Fruit fly (Drosophila melanogaster): ENCODE data around the gene CG8578.

Gene CG8578

dm6 chrX:15889780-15890608 lies 45.7 kb downstream of the CG8578 start, which contains the start of the genes MSBP and CG15916 (continued):
- TF ChIP-seq disco-r (GFP tag; optimal IDR thresholded peaks at IDR 0.05) (no peak), cad (GFP tag; optimal IDR thresholded peaks at IDR 0.05) (no peak), CG1647 (GFP tag; optimal IDR thresholded peaks at IDR 0.05) (no peak), dm (GFP tag; optimal IDR thresholded peaks at IDR 0.05) (no peak), ab (GFP tag; optimal IDR thresholded peaks at IDR 0.05) (no peak), psq (GFP tag; optimal IDR thresholded peaks at IDR 0.05) (no peak), z (GFP tag; IDR thresholded peaks at IDR 0.05) (no peak), ttk (GFP tag; IDR thresholded peaks at IDR 0.05) (no peak), CG12942 (GFP tag; optimal IDR thresholded peaks at IDR 0.05) (no peak), Med (GFP tag) (peak; percentile 53), Meics (GFP tag; optimal IDR thresholded peaks at IDR 0.05) (peak; percentile 45), CG2199 (GFP tag; IDR thresholded peaks at IDR 0.05) (no peak), ken (GFP tag; IDR thresholded peaks at IDR 0.05) (no peak), Dp (GFP tag; optimal IDR thresholded peaks at IDR 0.05) (no peak), CG7271 (tag; optimal IDR thresholded peaks at IDR 0.05) (no peak), gem (tag; optimal IDR thresholded peaks at IDR 0.05) (peak; percentile 62), trem (tag; optimal IDR thresholded peaks at IDR 0.05) (no peak), E2f2 (GFP tag; IDR thresholded peaks at IDR 0.05) (no peak), ind (GFP tag; optimal IDR thresholded peaks at IDR 0.05) (peak; percentile 38), Atf6 (GFP tag; IDR thresholded peaks at IDR 0.05) (no peak), Dip3 (GFP tag; optimal IDR thresholded peaks at IDR 0.05) (peak; percentile 1), CG8359 (GFP tag; optimal IDR thresholded peaks at IDR 0.05; ENCODE audit: borderline replicate concordance) (no peak), croc (GFP tag; conservative IDR thresholded peaks at IDR 0.05) (no peak), sc (optimal IDR thresholded peaks at IDR 0.05) (no peak), sc (GFP tag; optimal IDR thresholded peaks at IDR 0.05) (peak; percentile 8), gcm (GFP tag; optimal IDR thresholded peaks at IDR 0.05) (no peak), CG14965 (GFP tag; optimal IDR thresholded peaks at IDR 0.05; ENCODE audit: borderline replicate concordance) (no peak), scrt (GFP tag; optimal IDR thresholded peaks at IDR 0.05) (no peak), GATAe (GFP tag; conservative IDR thresholded peaks at IDR 0.05) (no peak), p53 (GFP tag; optimal IDR thresholded peaks at IDR 0.05) (no peak), CG15514 (GFP tag; optimal IDR thresholded peaks at IDR 0.05) (peak; percentile 34), schlank (tag; optimal IDR thresholded peaks at IDR 0.05) (no peak), CG6654 (GFP tag; optimal IDR thresholded peaks at IDR 0.05) (no peak), ATbp (GFP tag; optimal IDR thresholded peaks at IDR 0.05) (no peak), CG1233 (GFP tag; optimal IDR thresholded peaks at IDR 0.05) (peak; percentile 31), CG11093 (GFP tag; IDR thresholded peaks at IDR 0.05) (0 out of 3 replicates have a peak, but pooled peaks have one; percentile 42), CG6272 (GFP tag; IDR thresholded peaks at IDR 0.05) (no peak), CTCF (GFP tag; optimal IDR thresholded peaks at IDR 0.05) (no peak), Sox100B (GFP tag; optimal IDR thresholded peaks at IDR 0.05) (peak; percentile 21), CG16863 (GFP tag; optimal IDR thresholded peaks at IDR 0.05) (no peak), CG9437 (GFP tag; optimal IDR thresholded peaks at IDR 0.05) (peak; percentile 55), zen2 (GFP tag; IDR thresholded peaks at IDR 0.05; ENCODE audit: partially characterized antibody) (no peak), pb (GFP tag; optimal IDR thresholded peaks at IDR 0.05) (no peak), wdn (GFP tag; IDR thresholded peaks at IDR 0.05) (no peak), en (GFP tag; optimal IDR thresholded peaks at IDR 0.05) (no peak), ham (GFP tag; IDR thresholded peaks at IDR 0.05) (no peak), MBD-R2 (GFP tag; IDR thresholded peaks at IDR 0.05) (peak; percentile 11; the same call in 1 of the 2 replicates), unpg (GFP tag; optimal IDR thresholded peaks at IDR 0.05) (no peak), lola (GFP tag; optimal IDR thresholded peaks at IDR 0.05) (peak in 2 of 3 experiments; percentile 44 to 85), gro (GFP tag; optimal IDR thresholded peaks at IDR 0.05) (no peak), vfl (GFP tag; optimal IDR thresholded peaks at IDR 0.05) (no peak)

Data from whole organism, embryonic.